Worm (Caenorhabditis elegans) whole organism, early embryonic: ENCODE results near the gene tbx-11.

Experiments used
- F13C5.2 ChIP-seq: sonication (generic microtip); optimal IDR thresholded peaks from 2 replicates; lab custom pipeline; 2017; ENCODE audit warnings: mild to moderate bottlenecking, missing genetic modification characterization, inconsistent platforms, missing compliant biosample characterization
- hmg-4 ChIP-seq: fragments of 200-800 bp; sonication (Bioruptor generic); optimal IDR thresholded peaks from 2 replicates; lab custom pipeline; 2018; ENCODE audit warnings: mild to moderate bottlenecking, missing genetic modification characterization, missing compliant biosample characterization
- sea-1 ChIP-seq: fragments of 200-800 bp; sonication (Bioruptor generic); conservative IDR thresholded peaks from 2 replicates; pipeline ENCODE4 v1.3.6; 2022; ENCODE audit warnings: missing genetic modification characterization, missing compliant biosample characterization
- tra-4 ChIP-seq: sonication (generic microtip); optimal IDR thresholded peaks from 2 replicates; lab custom pipeline; 2017; ENCODE audit warnings: missing genetic modification characterization, missing compliant biosample characterization

ce11 chrIII:6087705-6088359, 41.1 kb upstream of the tbx-11 start, which contains the start of gene wht-1:
- TF ChIP-seq sea-1 (GFP tag; lab: Robert Waterston, UW) (no peak), hmg-4 (GFP tag; lab: Kevin White, UChicago) (no peak), tra-4 (tag; lab: Kevin White, UChicago) (no peak), F13C5.2 (tag; lab: Kevin White, UChicago) (no peak)
